Fruit fly (Drosophila melanogaster) whole organism, prepupa: ENCODE data around the gene CG5397.

ENCODE experiments used
- CG10669 ChIP-seq: fragments of 200-800 bp; sonication (Bioruptor generic); optimal IDR thresholded peaks from 3 replicates; lab custom pipeline; 2018; ENCODE audit warnings: missing biosample characterization, mild to moderate bottlenecking, missing genetic modification characterization, moderate library complexity
- CG6163 ChIP-seq: fragments of 200-800 bp; sonication (Bioruptor generic); IDR thresholded peaks from 3 replicates; pipeline ENCODE4 v1.3.6; 2022; ENCODE audit warnings: missing biosample characterization, missing genetic modification characterization
- CG8119 ChIP-seq: fragments of 200-800 bp; sonication (Bioruptor generic); IDR thresholded peaks from 3 replicates; pipeline ENCODE4 v1.3.6; 2022; ENCODE audit warnings: missing biosample characterization, missing genetic modification characterization
- Gug ChIP-seq: fragments of 200-800 bp; sonication (Bioruptor generic); IDR thresholded peaks from 2 replicates; pipeline ENCODE4 v1.3.6; 2022; ENCODE audit warnings: missing biosample characterization, missing genetic modification characterization
- achi ChIP-seq: fragments of 200-800 bp; sonication (Bioruptor generic); optimal IDR thresholded peaks from 3 replicates; lab custom pipeline; 2016; ENCODE audit warnings: missing biosample characterization, missing genetic modification characterization
- svp ChIP-seq: fragments of 200-800 bp; sonication (Bioruptor generic); peaks from one replicate; lab custom pipeline; 2016; ENCODE audit warnings: missing biosample characterization, missing genetic modification characterization

- TF ChIP-seq achi, result no peak
- no peak for TF ChIP-seq CG10669
- TF ChIP-seq svp (GFP tag; lab: Kevin White, UChicago), result no peak
- no peak for TF ChIP-seq CG6163 (GFP tag; lab: Robert Waterston, UW)
- no peak for TF ChIP-seq CG8119 (GFP tag; lab: Robert Waterston, UW)
- TF ChIP-seq Gug (GFP tag; lab: Robert Waterston, UW), result no peak
Observed at dm6 chr2L:1253235-1253634, 13.4 kb downstream of the CG5397 start.
